Worm (Caenorhabditis elegans) whole organism, L3 larva: Measurements from ENCODE around the gene pals-18.
"Not testable (repeated sequence)": the region's sequence is repeated elsewhere in the genome, so short reads cannot be mapped to it uniquely, and the experiment has no call there.

Experiments used
- aly-2 ChIP-seq: fragments of 150-350 bp; optimal IDR thresholded peaks from 2 replicates; lab custom pipeline; 2014; ENCODE audit warnings: missing biosample characterization, missing genetic modification characterization
- ceh-16 ChIP-seq: sonication (generic microtip); optimal IDR thresholded peaks from 2 replicates; lab custom pipeline; 2017; ENCODE audit warnings: missing biosample characterization, missing genetic modification characterization

- TF ChIP-seq ceh-16; aly-2 (tag; lab: Kevin White, UChicago): not testable (repeated sequence)
These were observed 25.3 kb upstream of the pals-18 start, which contains the start of gene pals-40 for ce11 chrIII:1377903-1378302.
